Fruit fly (Drosophila melanogaster) whole organism, embryonic: ENCODE data around the gene Wdr33.

ENCODE experiments used
- Aef1 ChIP-seq: fragments of 200-800 bp; sonication (Bioruptor generic); IDR thresholded peaks from 3 replicates; pipeline ENCODE4 v1.3.6; 2022; ENCODE audit warnings: missing biosample characterization, missing genetic modification characterization
- CG10209 ChIP-seq: fragments of 200-800 bp; sonication (Bioruptor generic); optimal IDR thresholded peaks from 3 replicates; lab custom pipeline; 2017; ENCODE audit warnings: missing biosample characterization, mild to moderate bottlenecking, missing genetic modification characterization, missing genetic modification reagents
- CG1024 ChIP-seq: fragments of 200-800 bp; sonication (Bioruptor generic); IDR thresholded peaks from 2 replicates; pipeline ENCODE4 v1.3.6; 2022; ENCODE audit warnings: missing biosample characterization, missing genetic modification characterization
- CG10462 ChIP-seq: fragments of 200-800 bp; sonication (Bioruptor generic); optimal IDR thresholded peaks from 2 replicates; lab custom pipeline; 2016; ENCODE audit warnings: missing biosample characterization, missing genetic modification characterization
- CG11696 ChIP-seq: fragments of 200-800 bp; sonication (Bioruptor generic); IDR thresholded peaks from 2 replicates; pipeline ENCODE4 v1.3.6; 2022; ENCODE audit warnings: missing biosample characterization, missing genetic modification characterization
- CG15696 ChIP-seq: fragments of 200-800 bp; sonication (Bioruptor generic); optimal IDR thresholded peaks from 2 replicates; lab custom pipeline; 2019; ENCODE audit warnings: missing biosample characterization, mild to moderate bottlenecking, missing genetic modification characterization, moderate library complexity
- CG18599 ChIP-seq: fragments of 200-800 bp; sonication (Bioruptor generic); optimal IDR thresholded peaks from 3 replicates; lab custom pipeline; 2017; ENCODE audit warnings: missing biosample characterization, missing genetic modification characterization, mild to moderate bottlenecking, moderate library complexity, missing genetic modification reagents
- CG4404 ChIP-seq: fragments of 200-800 bp; sonication (Bioruptor generic); IDR thresholded peaks from 2 replicates; pipeline ENCODE4 v1.3.6; 2022; ENCODE audit warnings: missing biosample characterization, missing genetic modification characterization
- CG5180 ChIP-seq: fragments of 200-800 bp; sonication (Bioruptor generic); optimal IDR thresholded peaks from 3 replicates; lab custom pipeline; 2017; ENCODE audit warnings: missing biosample characterization, missing genetic modification characterization, mild to moderate bottlenecking, moderate library complexity, missing genetic modification reagents
- CG6272 ChIP-seq: fragments of 200-800 bp; sonication (Bioruptor generic); IDR thresholded peaks from 2 replicates; pipeline ENCODE4 v1.3.6; 2022; ENCODE audit warnings: missing biosample characterization, missing genetic modification characterization
- CG7963 ChIP-seq: fragments of 200-800 bp; sonication (Bioruptor generic); IDR thresholded peaks from 3 replicates; pipeline ENCODE4 v1.3.6; 2022; ENCODE audit warnings: missing biosample characterization, missing genetic modification characterization; ENCODE audit not compliant: partially characterized antibody
- CG8924 ChIP-seq: fragments of 200-800 bp; optimal IDR thresholded peaks from 3 replicates; lab custom pipeline; 2019; ENCODE audit warnings: missing biosample characterization, mild to moderate bottlenecking, missing genetic modification characterization, moderate library complexity
- CG9215 ChIP-seq: fragments of 200-800 bp; sonication (Bioruptor generic); IDR thresholded peaks from 2 replicates; pipeline ENCODE4 v1.3.6; 2022; ENCODE audit warnings: missing biosample characterization, missing genetic modification characterization
- CG9437 ChIP-seq: fragments of 200-800 bp; sonication (Bioruptor generic); optimal IDR thresholded peaks from 2 replicates; lab custom pipeline; 2018; ENCODE audit warnings: missing biosample characterization, mild to moderate bottlenecking, missing genetic modification characterization
- CTCF ChIP-seq: fragments of 200-800 bp; sonication (Bioruptor generic); optimal IDR thresholded peaks from 2 replicates; lab custom pipeline; 2017; ENCODE audit warnings: missing biosample characterization, mild to moderate bottlenecking, missing genetic modification characterization, moderate library complexity
- Camta ChIP-seq: fragments of 200-800 bp; sonication (Bioruptor generic); optimal IDR thresholded peaks from 2 replicates; lab custom pipeline; 2016; ENCODE audit warnings: missing biosample characterization, missing genetic modification characterization
- Deaf1 ChIP-seq: fragments of 200-800 bp; optimal IDR thresholded peaks from 3 replicates; lab custom pipeline; 2019; ENCODE audit warnings: missing biosample characterization, mild to moderate bottlenecking, missing genetic modification characterization, moderate library complexity
- Dip2 ChIP-seq: fragments of 200-800 bp; sonication (Bioruptor generic); IDR thresholded peaks from 2 replicates; pipeline ENCODE4 v1.3.6; 2022; ENCODE audit warnings: missing biosample characterization, missing genetic modification characterization
- Dip3 ChIP-seq: fragments of 200-800 bp; sonication (Bioruptor generic); optimal IDR thresholded peaks from 3 replicates; lab custom pipeline; 2016; ENCODE audit warnings: missing biosample characterization, missing genetic modification characterization
- Doc3 ChIP-seq: fragments of 200-800 bp; sonication (Bioruptor generic); IDR thresholded peaks from 3 replicates; pipeline ENCODE4 v1.3.6; 2022; ENCODE audit warnings: missing biosample characterization, missing genetic modification characterization; ENCODE audit not compliant: partially characterized antibody
- Eip74EF ChIP-seq, 2 experiments: fragments of 200-800 bp in 1 of 2; fragments of >200 bp in 1 of 2; sonication (Bioruptor generic) in 1 of 2; optimal IDR thresholded peaks; 2 replicates each; lab custom pipeline; 2017 to 2019; ENCODE audit warnings: missing biosample characterization in 2 of 2, missing genetic modification characterization in 2 of 2, mild to moderate bottlenecking in 1 of 2, moderate library complexity in 1 of 2
- Fer2 ChIP-seq: fragments of 200-800 bp; sonication (Bioruptor generic); optimal IDR thresholded peaks from 2 replicates; lab custom pipeline; 2018; ENCODE audit warnings: missing biosample characterization, mild to moderate bottlenecking, missing genetic modification characterization, moderate library complexity
- GATAe ChIP-seq: fragments of 200-800 bp; sonication (Bioruptor generic); conservative IDR thresholded peaks from 2 replicates; pipeline ENCODE4 v1.3.6; 2022; ENCODE audit warnings: missing biosample characterization, missing genetic modification characterization
- HLH4C ChIP-seq: fragments of 200-800 bp; sonication (Bioruptor generic); IDR thresholded peaks from 3 replicates; pipeline ENCODE4 v1.3.6; 2022; ENCODE audit warnings: missing biosample characterization, missing genetic modification characterization; ENCODE audit not compliant: partially characterized antibody
- Hand ChIP-seq: fragments of 200-800 bp; sonication (Bioruptor generic); optimal IDR thresholded peaks from 2 replicates; lab custom pipeline; 2017; ENCODE audit warnings: mild to moderate bottlenecking, missing biosample characterization, missing genetic modification reagents, missing genetic modification characterization
- Hmr ChIP-seq: fragments of 200-800 bp; sonication (Bioruptor generic); optimal IDR thresholded peaks from 3 replicates; lab custom pipeline; 2017; ENCODE audit warnings: mild to moderate bottlenecking, missing biosample characterization, missing genetic modification reagents, missing genetic modification characterization
- NK7.1 ChIP-seq: fragments of 200-800 bp; sonication (Bioruptor generic); optimal IDR thresholded peaks from 3 replicates; lab custom pipeline; 2016; ENCODE audit warnings: missing biosample characterization, missing genetic modification characterization
- Opbp ChIP-seq: fragments of 200-800 bp; sonication (Bioruptor generic); IDR thresholded peaks from 3 replicates; pipeline ENCODE4 v1.3.6; 2022; ENCODE audit warnings: missing biosample characterization, missing genetic modification characterization; ENCODE audit not compliant: partially characterized antibody
- PHDP ChIP-seq: fragments of 200-800 bp; sonication (Bioruptor generic); optimal IDR thresholded peaks from 3 replicates; lab custom pipeline; 2018; ENCODE audit warnings: missing biosample characterization, mild to moderate bottlenecking, missing genetic modification characterization, moderate library complexity
- Scr ChIP-seq: fragments of 200-800 bp; sonication (Bioruptor generic); IDR thresholded peaks from 2 replicates; pipeline ENCODE4 v1.3.6; 2022; ENCODE audit warnings: missing biosample characterization, missing genetic modification characterization; ENCODE audit not compliant: partially characterized antibody
- Xbp1 ChIP-seq: fragments of 200-800 bp; sonication (Bioruptor generic); optimal IDR thresholded peaks from 3 replicates; lab custom pipeline; 2016; ENCODE audit warnings: missing biosample characterization, mild to moderate bottlenecking, missing genetic modification characterization
- bsh ChIP-seq, 2 experiments: fragments of 200-800 bp; sonication (Bioruptor generic); optimal IDR thresholded peaks; 2 replicates each; lab custom pipeline; 2017 to 2018; ENCODE audit warnings: mild to moderate bottlenecking in 2 of 2, missing biosample characterization in 2 of 2, missing genetic modification characterization in 2 of 2, moderate library complexity in 1 of 2
- caup ChIP-seq: fragments of 200-800 bp; sonication (Bioruptor generic); optimal IDR thresholded peaks from 3 replicates; lab custom pipeline; 2017; ENCODE audit warnings: missing biosample characterization, mild to moderate bottlenecking, missing genetic modification characterization, moderate library complexity; ENCODE audit not compliant: severe bottlenecking
- chm ChIP-seq: fragments of 200-800 bp; sonication (Bioruptor generic); IDR thresholded peaks from 2 replicates; pipeline ENCODE4 v1.3.6; 2022; ENCODE audit warnings: missing biosample characterization, missing genetic modification characterization
- ci ChIP-seq: fragments of 200-800 bp; sonication (Bioruptor generic); IDR thresholded peaks from 3 replicates; pipeline ENCODE4 v1.3.6; 2022; ENCODE audit warnings: missing biosample characterization, missing genetic modification characterization
- ems ChIP-seq: fragments of 200-800 bp; sonication (Bioruptor generic); optimal IDR thresholded peaks from 3 replicates; lab custom pipeline; 2016; ENCODE audit warnings: missing biosample characterization, missing genetic modification characterization
- fd96Cb ChIP-seq: fragments of 200-800 bp; sonication (Bioruptor generic); optimal IDR thresholded peaks from 2 replicates; lab custom pipeline; 2018; ENCODE audit warnings: missing biosample characterization, mild to moderate bottlenecking, missing genetic modification characterization, moderate library complexity
- h ChIP-seq: fragments of >200 bp; optimal IDR thresholded peaks from 2 replicates; lab custom pipeline; 2017
- hkb ChIP-seq, 2 experiments: fragments of 200-800 bp in 1 of 2; fragments of >200 bp in 1 of 2; sonication (Bioruptor generic) in 1 of 2; IDR thresholded peaks in 1 of 2; optimal IDR thresholded peaks in 1 of 2; 2 replicates each; pipeline versions ENCODE4 v1.3.6 to Lab custom; 2017 to 2022; ENCODE audit warnings: missing biosample characterization in 1 of 2, missing genetic modification characterization in 1 of 2
- kni ChIP-seq: fragments of 200-800 bp; sonication (Bioruptor generic); optimal IDR thresholded peaks from 3 replicates; lab custom pipeline; 2017; ENCODE audit warnings: mild to moderate bottlenecking, missing biosample characterization, missing genetic modification reagents, missing genetic modification characterization
- lbe ChIP-seq: fragments of 200-800 bp; sonication (Bioruptor generic); optimal IDR thresholded peaks from 2 replicates; lab custom pipeline; 2016; ENCODE audit warnings: missing biosample characterization, mild to moderate bottlenecking, missing genetic modification characterization
- lov ChIP-seq, 2 experiments: fragments of 200-800 bp in 1 of 2; fragments of >200 bp in 1 of 2; sonication (Bioruptor generic) in 1 of 2; IDR thresholded peaks in 1 of 2; optimal IDR thresholded peaks in 1 of 2; 2 replicates in 1 of 2; 3 replicates in 1 of 2; pipeline versions ENCODE4 v1.3.6 to Lab custom; 2017 to 2022; ENCODE audit warnings: missing biosample characterization in 1 of 2, missing genetic modification characterization in 1 of 2
- nmo ChIP-seq: fragments of 200-800 bp; sonication (Bioruptor generic); optimal IDR thresholded peaks from 2 replicates; lab custom pipeline; 2018; ENCODE audit warnings: missing biosample characterization, mild to moderate bottlenecking, missing genetic modification characterization, moderate library complexity
- oc ChIP-seq: fragments of 200-800 bp; sonication (Bioruptor generic); optimal IDR thresholded peaks from 2 replicates; lab custom pipeline; 2018; ENCODE audit warnings: missing biosample characterization, mild to moderate bottlenecking, missing genetic modification characterization, moderate library complexity
- peb ChIP-seq: fragments of 200-800 bp; sonication (Bioruptor generic); IDR thresholded peaks from 2 replicates; pipeline ENCODE4 v1.3.6; 2022; ENCODE audit warnings: missing biosample characterization, missing genetic modification characterization
- slp2 ChIP-seq: fragments of 200-800 bp; sonication (Bioruptor generic); optimal IDR thresholded peaks from 2 replicates; lab custom pipeline; 2016; ENCODE audit warnings: missing biosample characterization, missing genetic modification characterization
- sna ChIP-seq: fragments of 200-800 bp; sonication (Bioruptor generic); IDR thresholded peaks from 2 replicates; pipeline ENCODE4 v1.3.6; 2022; ENCODE audit warnings: missing biosample characterization, missing genetic modification characterization; ENCODE audit not compliant: partially characterized antibody
- tap ChIP-seq: fragments of 200-800 bp; optimal IDR thresholded peaks from 3 replicates; lab custom pipeline; 2019; ENCODE audit warnings: missing biosample characterization, mild to moderate bottlenecking, missing genetic modification characterization, moderate library complexity

Gene Wdr33

DNA sequence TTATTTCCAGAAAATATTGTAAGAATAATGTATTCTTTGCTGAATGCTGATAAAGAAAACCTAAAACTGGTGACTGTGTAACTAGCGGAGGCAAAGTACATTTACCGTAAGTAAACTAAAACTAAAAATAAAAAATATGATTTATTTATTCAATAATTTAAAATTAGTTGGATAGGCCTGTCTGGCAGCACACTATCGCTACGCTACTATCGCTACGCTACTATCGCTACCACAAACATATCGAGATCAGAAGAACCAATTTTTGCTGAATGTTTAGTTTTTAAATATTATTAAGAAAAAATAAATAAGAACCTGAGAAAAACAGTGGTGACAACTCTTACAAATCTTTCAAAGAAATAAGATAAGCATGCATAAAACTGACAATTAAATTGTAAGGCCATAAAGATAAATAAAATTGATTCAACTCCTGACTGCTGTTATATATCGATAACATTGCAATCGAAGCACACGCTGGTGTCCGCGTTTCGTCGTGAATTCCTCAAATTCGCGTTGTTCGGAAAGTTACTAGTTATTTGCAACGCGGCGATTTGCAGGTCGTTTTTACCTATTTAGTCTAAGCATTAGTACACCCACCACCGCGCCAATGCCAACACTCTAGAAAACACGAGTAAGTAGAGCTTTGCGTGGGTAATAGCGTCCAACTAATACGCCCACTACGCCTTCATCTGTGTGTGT is at the start of gene Wdr33:
Gene Wdr33, plus strand, starts transcription at position 438 of the 696 bp plus-strand sequence.
- no peak for TF ChIP-seq Eip74EF (GFP tag; optimal IDR thresholded peaks at IDR 0.05; lab: Kevin White, UChicago)
- peak; percentile 27 for TF ChIP-seq CG10209 (GFP tag; lab: Kevin White, UChicago)
- TF ChIP-seq fd96Cb (tag; lab: Kevin White, UChicago), result peak; percentile 49
- TF ChIP-seq CG18599, result peak; percentile 12
- no peak for TF ChIP-seq NK7.1 (GFP tag; lab: Kevin White, UChicago)
- peak; percentile 83 for TF ChIP-seq CG7963 (GFP tag; lab: Robert Waterston, UW)
- peak; percentile 84 for TF ChIP-seq HLH4C (GFP tag; lab: Robert Waterston, UW)
- TF ChIP-seq tap (tag; lab: Kevin White, UChicago), result peak; percentile 29
- no peak for TF ChIP-seq bsh (GFP tag; optimal IDR thresholded peaks at IDR 0.05; lab: Kevin White, UChicago)
- TF ChIP-seq Hmr (GFP tag; lab: Kevin White, UChicago), result peak; percentile 60
- TF ChIP-seq Doc3, result peak; percentile 89
- peak; percentile 95 for TF ChIP-seq Scr (GFP tag; lab: Robert Waterston, UW)
- no peak for TF ChIP-seq caup
- no peak for TF ChIP-seq lbe
- TF ChIP-seq Opbp, result peak; percentile 87
- TF ChIP-seq chm, result no peak
- TF ChIP-seq h (lab: Kevin White, UChicago), result no peak
- peak; percentile 52 for TF ChIP-seq Xbp1 (GFP tag; lab: Kevin White, UChicago)
- no peak for TF ChIP-seq CG9215 (GFP tag; lab: Robert Waterston, UW)
- no peak for TF ChIP-seq lov (optimal IDR thresholded peaks at IDR 0.05; lab: Kevin White, UChicago)
- TF ChIP-seq lov (GFP tag; IDR thresholded peaks at IDR 0.05; lab: Robert Waterston, UW), result no peak
- no peak; the same call in 1 of the 2 replicates for TF ChIP-seq CG4404 (GFP tag; lab: Robert Waterston, UW)
- peak; percentile 45 for TF ChIP-seq CG9437 (GFP tag; lab: Kevin White, UChicago)
- TF ChIP-seq Hand (GFP tag; lab: Kevin White, UChicago), result no peak
- no peak for TF ChIP-seq slp2 (GFP tag; lab: Kevin White, UChicago)
- no peak for TF ChIP-seq Dip2 (GFP tag; lab: Robert Waterston, UW)
- no peak; the same call in 2 of the 3 replicates for TF ChIP-seq ci
- no peak for TF ChIP-seq GATAe (GFP tag; lab: Robert Waterston, UW)
- TF ChIP-seq CG8924 (tag; lab: Kevin White, UChicago), result peak; percentile 36
- no peak for TF ChIP-seq CTCF (GFP tag; lab: Kevin White, UChicago)
- TF ChIP-seq CG5180 (GFP tag; lab: Kevin White, UChicago), result no peak
- no peak for TF ChIP-seq CG11696 (GFP tag; lab: Robert Waterston, UW)
- TF ChIP-seq CG15696 (tag; lab: Kevin White, UChicago), result peak; percentile 28
- no peak for TF ChIP-seq kni (GFP tag; lab: Kevin White, UChicago)
- TF ChIP-seq Dip3, result no peak
- TF ChIP-seq sna (GFP tag; lab: Robert Waterston, UW), result peak; percentile 79
- no peak for TF ChIP-seq Camta (GFP tag; lab: Kevin White, UChicago)
- TF ChIP-seq peb (GFP tag; lab: Robert Waterston, UW), result no peak
- no peak for TF ChIP-seq oc (tag; lab: Kevin White, UChicago)
- no peak for TF ChIP-seq PHDP (tag; lab: Kevin White, UChicago)
- 0 out of 2 replicates have a peak, but pooled peaks have one; percentile 19 for TF ChIP-seq CG6272 (GFP tag; lab: Robert Waterston, UW)
- TF ChIP-seq ems (GFP tag; lab: Kevin White, UChicago), result no peak
- TF ChIP-seq Aef1, result no peak
- no peak for TF ChIP-seq CG1024 (GFP tag; lab: Robert Waterston, UW)
- TF ChIP-seq Deaf1, result no peak
- no peak for TF ChIP-seq hkb (optimal IDR thresholded peaks at IDR 0.05; lab: Kevin White, UChicago)
- 0 out of 2 replicates have a peak, but pooled peaks have one; percentile 9 for TF ChIP-seq hkb (GFP tag; IDR thresholded peaks at IDR 0.05; lab: Robert Waterston, UW)
- TF ChIP-seq CG10462, result peak; percentile 45
- TF ChIP-seq nmo (GFP tag; lab: Kevin White, UChicago), result peak; percentile 66
- peak; percentile 36 for TF ChIP-seq Fer2
